Worm (Caenorhabditis elegans) whole organism, L1 larva: ENCODE data around the gene F53B3.3.

Source experiments
- Y116A8C.19 ChIP-seq: sonication (generic microtip); optimal IDR thresholded peaks from 2 replicates; lab custom pipeline; 2016; ENCODE audit warnings: missing compliant biosample characterization, missing genetic modification characterization, borderline replicate concordance
- aha-1 ChIP-seq: fragments of 150-350 bp; optimal IDR thresholded peaks from 2 replicates; lab custom pipeline; 2014; ENCODE audit warnings: missing biosample characterization, missing genetic modification characterization
- aly-2 ChIP-seq: fragments of 150-350 bp; optimal IDR thresholded peaks from 2 replicates; lab custom pipeline; 2014; ENCODE audit warnings: missing biosample characterization, missing genetic modification characterization
- ceh-8 ChIP-seq: fragments of 200-800 bp; sonication (Bioruptor generic); optimal IDR thresholded peaks from 2 replicates; lab custom pipeline; 2018; ENCODE audit warnings: mild to moderate bottlenecking, missing genetic modification characterization, moderate library complexity, missing compliant biosample characterization
- elt-2 ChIP-seq: sonication (generic microtip); optimal IDR thresholded peaks from 2 replicates; lab custom pipeline; 2016; ENCODE audit warnings: missing genetic modification characterization, mild to moderate bottlenecking, inconsistent platforms, missing compliant biosample characterization, missing genetic modification reagents
- elt-3 ChIP-seq, 6 experiments: fragments of 150-350 bp in 1 of 6; sonication (generic microtip); optimal IDR thresholded peaks; 2 replicates each; lab custom pipeline; 2017 to 2018; ENCODE audit warnings: missing biosample characterization in 6 of 6, missing genetic modification characterization in 6 of 6, inconsistent platforms in 1 of 6
- mdl-1 ChIP-seq, 2 experiments: fragments of 150-350 bp; optimal IDR thresholded peaks; 2 replicates each; lab custom pipeline; 2014 to 2017; ENCODE audit warnings: missing biosample characterization in 2 of 2, missing genetic modification characterization in 2 of 2, inconsistent platforms in 1 of 2
- pag-3 ChIP-seq: sonication (generic microtip); optimal IDR thresholded peaks from 2 replicates; lab custom pipeline; 2017; ENCODE audit warnings: missing genetic modification characterization, mild to moderate bottlenecking, missing compliant biosample characterization, antibody characterized with exemption, borderline replicate concordance; ENCODE audit not compliant: insufficient read depth
- tbx-2 ChIP-seq: sonication (generic microtip); optimal IDR thresholded peaks from 2 replicates; lab custom pipeline; 2016; ENCODE audit warnings: missing genetic modification characterization, missing compliant biosample characterization
- tlp-1 ChIP-seq: fragments of 150-350 bp; optimal IDR thresholded peaks from 2 replicates; lab custom pipeline; 2014; ENCODE audit warnings: missing biosample characterization, missing genetic modification characterization

DNA sequence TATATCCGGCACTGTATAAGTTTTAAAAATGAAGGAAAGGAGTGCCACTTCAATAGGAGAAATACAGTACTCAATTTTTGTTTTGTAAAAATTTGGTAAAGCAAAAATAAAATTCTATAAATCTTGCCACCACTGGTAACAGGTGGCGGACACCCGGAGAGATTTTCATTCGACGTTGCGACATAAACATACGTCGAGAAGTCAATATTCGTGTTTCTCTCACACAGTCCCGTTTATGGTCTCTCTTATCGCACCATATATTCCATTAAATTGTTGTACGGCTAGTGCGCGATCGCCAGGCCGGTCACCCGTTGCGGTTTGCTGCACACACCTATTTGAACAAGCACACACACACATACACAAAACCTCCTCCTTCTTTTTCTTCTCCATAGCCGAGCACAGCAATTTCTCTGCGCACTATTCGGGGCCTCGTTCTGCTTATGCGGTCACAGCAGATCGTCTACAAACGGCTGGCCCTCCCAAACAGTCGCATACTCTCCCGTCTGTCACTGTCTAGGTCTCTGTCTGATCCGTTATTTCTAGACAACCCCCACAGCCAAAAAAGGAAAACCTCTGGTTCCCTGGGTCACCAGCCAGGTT is 30.1 kb upstream of the F53B3.3 start:
- TF ChIP-seq elt-2 (tag; lab: Kevin White, UChicago) (no peak), aha-1 (tag; lab: Kevin White, UChicago) (no peak), aly-2 (no peak), ceh-8 (no peak), mdl-1 (tag; optimal IDR thresholded peaks at IDR 0.05; lab: Kevin White, UChicago) (no peak), Y116A8C.19 (tag; lab: Kevin White, UChicago) (no peak), elt-3 (tag; optimal IDR thresholded peaks at IDR 0.05; lab: Kevin White, UChicago) (no peak), pag-3 (tag; lab: Kevin White, UChicago) (no peak), tlp-1 (tag; lab: Kevin White, UChicago) (no peak), tbx-2 (tag; lab: Kevin White, UChicago) (no peak)
